Worm (Caenorhabditis elegans) whole organism, L3 larva: ENCODE measurements around the gene nlp-49.

Experiments
- R02D3.7 ChIP-seq: fragments of 150-350 bp; optimal IDR thresholded peaks from 2 replicates; lab custom pipeline; 2014; ENCODE audit warnings: missing biosample characterization, missing genetic modification characterization
- ZK546.5 ChIP-seq: sonication (generic microtip); optimal IDR thresholded peaks from 2 replicates; lab custom pipeline; 2017; ENCODE audit warnings: missing biosample characterization, missing genetic modification characterization
- aly-2 ChIP-seq: fragments of 150-350 bp; optimal IDR thresholded peaks from 2 replicates; lab custom pipeline; 2014; ENCODE audit warnings: missing biosample characterization, missing genetic modification characterization
- ama-1 ChIP-seq: fragments of 150-350 bp; optimal IDR thresholded peaks from 2 replicates; lab custom pipeline; 2018
- ceh-16 ChIP-seq: sonication (generic microtip); optimal IDR thresholded peaks from 2 replicates; lab custom pipeline; 2017; ENCODE audit warnings: missing biosample characterization, missing genetic modification characterization
- ceh-28 ChIP-seq: fragments of 150-350 bp; optimal IDR thresholded peaks from 2 replicates; lab custom pipeline; 2014; ENCODE audit warnings: missing biosample characterization, missing genetic modification reagents, missing genetic modification characterization
- ceh-82 ChIP-seq: fragments of 150-350 bp; optimal IDR thresholded peaks from 2 replicates; lab custom pipeline; 2014; ENCODE audit warnings: missing biosample characterization, missing genetic modification characterization
- daf-12 ChIP-seq: fragments of 150-350 bp; optimal IDR thresholded peaks from 2 replicates; lab custom pipeline; 2014; ENCODE audit warnings: missing biosample characterization, missing genetic modification reagents, missing genetic modification characterization
- egl-27 ChIP-seq: sonication (generic microtip); optimal IDR thresholded peaks from 4 replicates; lab custom pipeline; 2017; ENCODE audit warnings: missing biosample characterization, missing genetic modification reagents, missing genetic modification characterization
- egl-5 ChIP-seq: fragments of 150-350 bp; optimal IDR thresholded peaks from 2 replicates; lab custom pipeline; 2017; ENCODE audit warnings: missing biosample characterization, missing genetic modification reagents, missing genetic modification characterization, inconsistent platforms
- elt-1 ChIP-seq: fragments of 150-350 bp; optimal IDR thresholded peaks from 2 replicates; lab custom pipeline; 2014; ENCODE audit warnings: missing biosample characterization, missing genetic modification characterization
- eor-1 ChIP-seq, 2 experiments: fragments of 150-350 bp; optimal IDR thresholded peaks; 2 replicates each; lab custom pipeline; 2014 to 2018; ENCODE audit warnings: missing biosample characterization in 2 of 2, missing genetic modification characterization in 2 of 2
- fkh-10 ChIP-seq: sonication (generic microtip); optimal IDR thresholded peaks from 2 replicates; lab custom pipeline; 2017; ENCODE audit warnings: missing biosample characterization, missing genetic modification reagents, missing genetic modification characterization
- fos-1 ChIP-seq: fragments of 150-350 bp; optimal IDR thresholded peaks from 2 replicates; lab custom pipeline; 2014; ENCODE audit warnings: missing biosample characterization, missing genetic modification characterization
- hmg-11 ChIP-seq: sonication (generic microtip); optimal IDR thresholded peaks from 2 replicates; lab custom pipeline; 2016; ENCODE audit warnings: missing genetic modification characterization, missing compliant biosample characterization
- jun-1 ChIP-seq: fragments of 150-350 bp; optimal IDR thresholded peaks from 2 replicates; lab custom pipeline; 2014; ENCODE audit warnings: missing biosample characterization, missing genetic modification reagents, missing genetic modification characterization
- lin-15B ChIP-seq: fragments of 150-350 bp; optimal IDR thresholded peaks from 2 replicates; lab custom pipeline; 2014; ENCODE audit warnings: missing biosample characterization, missing genetic modification characterization
- lin-39 ChIP-seq: fragments of 150-350 bp; optimal IDR thresholded peaks from 2 replicates; lab custom pipeline; 2018; ENCODE audit warnings: missing biosample characterization, missing genetic modification reagents, missing genetic modification characterization
- lsy-12 ChIP-seq: sonication (generic microtip); optimal IDR thresholded peaks from 2 replicates; lab custom pipeline; 2016; ENCODE audit warnings: mild to moderate bottlenecking, missing genetic modification characterization, missing compliant biosample characterization
- mdl-1 ChIP-seq: fragments of 150-350 bp; optimal IDR thresholded peaks from 2 replicates; lab custom pipeline; 2014; ENCODE audit warnings: missing biosample characterization, missing genetic modification characterization
- mml-1 ChIP-seq: fragments of 150-350 bp; sonication (generic microtip); optimal IDR thresholded peaks from 3 replicates; lab custom pipeline; 2014; ENCODE audit warnings: missing biosample characterization, missing genetic modification characterization
- nfya-1 ChIP-seq: sonication (generic microtip); optimal IDR thresholded peaks from 2 replicates; lab custom pipeline; 2017; ENCODE audit warnings: missing genetic modification characterization, mild to moderate bottlenecking, missing compliant biosample characterization, antibody characterized with exemption, moderate library complexity; ENCODE audit not compliant: insufficient read depth
- nhr-12 ChIP-seq: fragments of 150-350 bp; optimal IDR thresholded peaks from 2 replicates; lab custom pipeline; 2014; ENCODE audit warnings: missing biosample characterization, missing genetic modification characterization
- nhr-23 ChIP-seq: fragments of 150-350 bp; optimal IDR thresholded peaks from 2 replicates; lab custom pipeline; 2014; ENCODE audit warnings: missing biosample characterization, missing genetic modification reagents, missing genetic modification characterization
- nhr-237 ChIP-seq: fragments of 150-350 bp; optimal IDR thresholded peaks from 2 replicates; lab custom pipeline; 2014; ENCODE audit warnings: missing biosample characterization, missing genetic modification characterization
- nhr-25 ChIP-seq: sonication (generic microtip); optimal IDR thresholded peaks from 2 replicates; lab custom pipeline; 2017; ENCODE audit warnings: missing biosample characterization, missing genetic modification characterization
- nhr-43 ChIP-seq: sonication (generic microtip); optimal IDR thresholded peaks from 2 replicates; lab custom pipeline; 2016; ENCODE audit warnings: mild to moderate bottlenecking, missing genetic modification characterization, missing compliant biosample characterization; ENCODE audit not compliant: poor library complexity, severe bottlenecking
- nhr-76 ChIP-seq: fragments of 150-350 bp; sonication (generic microtip); optimal IDR thresholded peaks from 5 replicates; lab custom pipeline; 2014; ENCODE audit warnings: missing biosample characterization, missing genetic modification characterization
- nhr-77 ChIP-seq: fragments of 150-350 bp; optimal IDR thresholded peaks from 2 replicates; lab custom pipeline; 2014; ENCODE audit warnings: missing biosample characterization, missing genetic modification characterization
- pha-4 ChIP-seq: fragments of 150-350 bp; optimal IDR thresholded peaks from 2 replicates; lab custom pipeline; 2014; ENCODE audit warnings: missing biosample characterization, missing genetic modification reagents, missing genetic modification characterization
- pqm-1 ChIP-seq: fragments of 150-350 bp; optimal IDR thresholded peaks from 2 replicates; lab custom pipeline; 2017; ENCODE audit warnings: missing biosample characterization, missing genetic modification characterization, inconsistent platforms
- sea-2 ChIP-seq: fragments of 150-350 bp; sonication (generic microtip); optimal IDR thresholded peaks from 4 replicates; lab custom pipeline; 2014; ENCODE audit warnings: missing biosample characterization, missing genetic modification reagents, missing genetic modification characterization
- skn-1 ChIP-seq: fragments of 150-350 bp; optimal IDR thresholded peaks from 2 replicates; lab custom pipeline; 2014; ENCODE audit warnings: missing biosample characterization, missing genetic modification characterization
- snpc-4 ChIP-seq: fragments of 150-350 bp; optimal IDR thresholded peaks from 2 replicates; lab custom pipeline; 2014; ENCODE audit warnings: missing biosample characterization, missing genetic modification characterization
- unc-39 ChIP-seq: sonication (generic microtip); optimal IDR thresholded peaks from 4 replicates; lab custom pipeline; 2017; ENCODE audit warnings: missing biosample characterization, missing genetic modification characterization
- unc-62 ChIP-seq: fragments of 150-350 bp; sonication (generic microtip); optimal IDR thresholded peaks from 4 replicates; lab custom pipeline; 2014; ENCODE audit warnings: missing biosample characterization, missing genetic modification reagents, missing genetic modification characterization
- zag-1 ChIP-seq: fragments of 150-350 bp; optimal IDR thresholded peaks from 2 replicates; lab custom pipeline; 2014; ENCODE audit warnings: missing biosample characterization, missing genetic modification characterization
- ztf-4 ChIP-seq: fragments of 150-350 bp; optimal IDR thresholded peaks from 2 replicates; lab custom pipeline; 2014; ENCODE audit warnings: missing biosample characterization, missing genetic modification characterization

The nlp-49 gene

DNA sequence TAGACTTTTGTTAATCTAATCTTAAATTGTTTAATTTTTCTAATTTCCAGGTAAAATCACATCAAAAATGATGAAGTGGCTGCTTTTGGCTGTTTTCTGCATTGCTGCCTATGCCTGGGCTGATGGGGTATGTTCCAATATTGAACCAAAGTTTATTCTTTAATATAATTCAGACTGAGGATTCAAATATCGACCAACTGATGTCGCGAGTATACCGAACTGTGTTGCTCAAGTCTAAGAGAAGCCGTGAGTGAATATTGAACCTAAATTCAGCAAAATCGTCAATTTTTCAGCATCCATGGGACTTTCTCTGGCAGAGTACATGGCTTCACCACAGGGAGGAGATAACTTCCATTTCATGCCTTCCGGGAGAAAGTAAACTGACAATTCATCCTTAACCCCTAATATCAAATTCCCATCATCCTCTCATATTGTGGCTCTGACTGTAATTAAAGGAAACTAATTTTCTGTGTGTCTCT lies at the start of gene nlp-49:
Gene nlp-49 (plus strand): TSS at position 51 of the 479 bp plus-strand sequence.
- TF ChIP-seq nhr-77 (tag; lab: Kevin White, UChicago) (no peak), mml-1 (no peak), hmg-11 (tag; lab: Kevin White, UChicago) (no peak), egl-5 (tag; lab: Kevin White, UChicago) (no peak), ztf-4 (no peak)

DNA sequence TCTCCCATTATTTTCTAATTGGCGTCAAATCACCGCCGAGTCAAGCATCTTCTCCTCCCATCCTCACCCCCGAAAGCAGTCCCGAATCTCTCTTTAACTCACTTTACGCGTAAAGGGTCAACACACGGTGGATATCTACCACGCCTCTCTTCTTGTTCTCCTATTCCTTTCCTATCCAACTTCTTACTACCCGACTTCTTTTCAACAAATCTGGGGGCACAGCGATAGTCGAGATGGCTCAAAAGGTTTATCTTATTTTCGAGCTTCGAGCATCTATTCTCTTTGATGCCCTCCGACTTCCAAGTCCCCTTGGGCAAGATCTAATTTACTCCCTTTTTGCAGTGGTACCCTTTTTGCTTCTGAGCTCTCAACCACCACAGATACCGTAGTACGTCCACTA lies 45.3 kb upstream of the nlp-49 start:
- no peak for TF ChIP-seq unc-62 (GFP tag; lab: Kevin White, UChicago)
- TF ChIP-seq fkh-10 (GFP tag; lab: Kevin White, UChicago): peak; percentile 32
- TF ChIP-seq nhr-23: no peak
- TF ChIP-seq eor-1 (tag; optimal IDR thresholded peaks at IDR 0.05; lab: Kevin White, UChicago): no peak
- TF ChIP-seq ama-1: no peak
- no peak for TF ChIP-seq zag-1 (tag; lab: Kevin White, UChicago)

DNA sequence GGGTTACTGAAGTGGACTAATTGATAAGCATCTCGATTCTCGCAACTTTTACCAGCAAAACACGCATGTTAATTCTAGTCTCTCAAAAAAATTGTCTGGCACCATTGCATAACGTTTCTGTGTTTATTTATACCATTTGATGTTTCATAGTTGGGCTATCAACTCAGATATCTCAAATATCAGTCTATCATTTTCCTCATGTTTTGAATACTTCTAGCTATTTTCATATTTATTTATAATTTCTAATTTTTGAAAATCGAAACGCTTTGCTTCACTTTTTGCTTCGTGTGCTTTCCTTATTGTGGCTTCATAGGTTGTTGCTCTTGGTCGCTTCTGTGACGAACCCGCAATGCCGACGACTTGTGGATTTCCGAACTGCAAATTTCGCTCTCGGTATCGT lies 42.0 kb upstream of the nlp-49 start, which contains the start of gene ctbp-1:
Gene ctbp-1 (plus strand): TSS at position 301 of the 400 bp plus-strand sequence.
- TF ChIP-seq jun-1: no peak
- no peak for TF ChIP-seq elt-1 (tag; lab: Kevin White, UChicago)
- no peak for TF ChIP-seq ama-1
- TF ChIP-seq zag-1 (tag; lab: Kevin White, UChicago): no peak
- no peak for TF ChIP-seq nhr-12 (tag; lab: Kevin White, UChicago)
- TF ChIP-seq daf-12 (tag; lab: Kevin White, UChicago): no peak
- no peak for TF ChIP-seq sea-2 (GFP tag; lab: Kevin White, UChicago)
- TF ChIP-seq unc-39 (tag; lab: Kevin White, UChicago): no peak
- no peak for TF ChIP-seq pha-4 (tag; lab: Kevin White, UChicago)
- no peak for TF ChIP-seq skn-1 (tag; lab: Kevin White, UChicago)
- no peak for TF ChIP-seq ceh-82 (tag; lab: Kevin White, UChicago)
- TF ChIP-seq R02D3.7 (tag; lab: Kevin White, UChicago): no peak
- TF ChIP-seq nhr-76 (tag; lab: Kevin White, UChicago): no peak

DNA sequence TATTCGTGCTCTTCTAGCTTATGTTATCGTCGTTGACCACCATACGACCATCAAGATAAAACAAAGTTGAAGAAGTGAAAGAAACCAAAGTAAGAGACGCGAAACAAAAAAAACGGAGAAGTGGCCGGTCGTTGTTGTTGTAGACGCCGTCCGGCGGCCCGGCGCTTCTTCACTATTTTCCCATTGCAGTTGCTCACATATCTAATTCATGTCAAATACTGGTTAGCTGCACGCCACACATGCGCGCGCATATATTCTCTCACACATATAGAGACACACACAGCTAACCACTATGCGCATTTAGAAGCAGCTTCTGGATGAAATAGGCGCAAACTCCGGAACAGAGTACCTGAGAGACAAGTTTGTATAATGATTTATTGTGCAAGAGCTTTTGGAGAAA lies 36.4 kb upstream of the nlp-49 start:
- TF ChIP-seq nfya-1 (tag; lab: Kevin White, UChicago) (peak; percentile 40), snpc-4 (tag; lab: Kevin White, UChicago) (no peak), nhr-43 (tag; lab: Kevin White, UChicago) (no peak), lin-39 (peak; percentile 26), hmg-11 (tag; lab: Kevin White, UChicago) (peak; percentile 11)

DNA sequence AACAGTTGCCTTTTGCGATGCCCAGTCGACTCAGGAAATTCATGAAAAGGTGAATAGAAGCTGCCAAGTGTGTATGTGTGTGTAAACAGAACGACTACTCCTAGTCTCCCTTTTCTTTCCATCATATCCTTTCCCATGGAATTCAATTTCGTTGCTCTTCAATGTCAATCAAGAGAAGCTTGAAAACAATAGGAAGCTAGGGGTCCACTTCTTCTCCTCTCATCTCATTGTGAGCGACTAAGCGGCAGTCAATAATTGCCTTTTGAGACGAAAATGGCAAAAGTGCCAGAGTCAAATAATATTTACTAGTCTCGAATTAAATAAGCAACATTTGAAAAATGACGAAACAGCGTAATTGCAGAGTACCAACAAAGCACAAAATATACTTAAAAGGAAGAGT lies 34.9 kb upstream of the nlp-49 start:
- TF ChIP-seq aly-2 (tag; lab: Kevin White, UChicago) (no peak), ZK546.5 (tag; lab: Kevin White, UChicago) (no peak), lin-15B (tag; lab: Kevin White, UChicago) (no peak), nhr-76 (tag; lab: Kevin White, UChicago) (no peak), lsy-12 (tag; lab: Kevin White, UChicago) (no peak), mdl-1 (no peak), fos-1 (tag; lab: Kevin White, UChicago) (no peak), ceh-16 (no peak)

DNA sequence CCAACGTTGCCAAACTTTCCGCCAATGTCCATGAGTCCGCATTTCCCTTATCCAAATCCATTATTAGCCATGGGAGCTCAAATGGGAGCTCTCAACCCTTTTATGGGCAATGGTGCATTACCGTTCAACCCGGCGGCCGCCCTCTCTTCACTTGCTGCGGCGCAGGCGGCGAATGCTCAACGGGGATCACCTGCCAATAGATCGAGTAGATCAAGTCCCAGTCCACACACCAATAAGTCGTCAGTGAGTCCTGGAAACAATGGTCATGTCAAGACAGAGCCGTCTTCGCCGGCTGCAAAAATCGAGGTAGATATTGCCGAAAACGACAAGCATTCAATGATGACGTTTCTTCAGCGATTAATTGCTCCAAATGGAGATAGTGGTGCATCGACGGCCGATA lies 32.3 kb upstream of the nlp-49 start:
- TF ChIP-seq nhr-237 (tag; lab: Kevin White, UChicago) (no peak), unc-39 (tag; lab: Kevin White, UChicago) (no peak), pqm-1 (tag; lab: Kevin White, UChicago) (no peak), nhr-77 (tag; lab: Kevin White, UChicago) (no peak), ceh-28 (tag; lab: Kevin White, UChicago) (no peak), ceh-16 (no peak), egl-27 (tag; lab: Kevin White, UChicago) (no peak), zag-1 (tag; lab: Kevin White, UChicago) (no peak), nhr-76 (tag; lab: Kevin White, UChicago) (no peak), nhr-25 (no peak)
